Fruit fly (Drosophila melanogaster): Measurements from ENCODE around the gene mfr.

The mfr gene

DNA sequence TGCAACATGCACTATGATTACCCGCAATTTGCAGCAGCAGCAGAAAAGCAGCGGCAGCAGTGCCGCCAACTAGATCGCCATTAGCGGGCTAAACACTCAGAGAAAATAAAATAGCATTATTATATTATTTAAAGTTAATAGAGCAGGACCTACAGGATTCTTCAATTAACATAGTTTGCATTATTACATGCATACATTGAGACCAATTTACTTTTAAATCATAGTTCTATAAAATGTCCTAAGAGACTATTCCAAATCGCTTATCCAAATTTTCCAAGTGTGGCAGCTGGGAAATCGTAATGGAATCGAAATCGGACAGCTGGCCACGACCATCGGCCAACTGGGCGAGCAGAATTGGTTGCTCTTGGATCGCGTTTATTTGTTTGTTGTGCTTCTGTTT, 41.9 kb downstream of the mfr start:
- TF ChIP-seq OdsH (GFP tag; optimal IDR thresholded peaks at IDR 0.05) (peak; percentile 56), CG7368 (GFP tag; optimal IDR thresholded peaks at IDR 0.05) (peak; percentile 64), Gug (GFP tag; IDR thresholded peaks at IDR 0.05) (peak; percentile 85), CG8119 (GFP tag; IDR thresholded peaks at IDR 0.05) (peak; percentile 89), acj6 (GFP tag; optimal IDR thresholded peaks at IDR 0.05) (peak; percentile 56), Sox14 (GFP tag; optimal IDR thresholded peaks at IDR 0.05) (no peak), CG10631 (GFP tag; optimal IDR thresholded peaks at IDR 0.05) (peak; percentile 67), Eip75B (GFP tag; optimal IDR thresholded peaks at IDR 0.05) (peak; percentile 71), Hr38 (GFP tag; optimal IDR thresholded peaks at IDR 0.05) (no peak), dsx (GFP tag; optimal IDR thresholded peaks at IDR 0.05; ENCODE audit: poor library complexity, severe bottlenecking) (peak; percentile 49), Ets96B (tag; optimal IDR thresholded peaks at IDR 0.05) (peak; percentile 75), spab (GFP tag; optimal IDR thresholded peaks at IDR 0.05) (peak; percentile 45), topi (GFP tag; optimal IDR thresholded peaks at IDR 0.05) (peak; percentile 16), achi (GFP tag; optimal IDR thresholded peaks at IDR 0.05) (peak; percentile 61), CG6276 (GFP tag; optimal IDR thresholded peaks at IDR 0.05) (peak; percentile 81), CG34406 (GFP tag; optimal IDR thresholded peaks at IDR 0.05) (no peak), Lpt (GFP tag; optimal IDR thresholded peaks at IDR 0.05) (peak; percentile 79), CG15336 (GFP tag; IDR thresholded peaks at IDR 0.05) (peak; percentile 90), Ets21C (GFP tag; optimal IDR thresholded peaks at IDR 0.05) (no peak), CG6808 (GFP tag; optimal IDR thresholded peaks at IDR 0.05) (peak; percentile 67), fd85E (GFP tag; optimal IDR thresholded peaks at IDR 0.05) (no peak), CG32006 (GFP tag; optimal IDR thresholded peaks at IDR 0.05) (peak; percentile 85), Met (GFP tag; optimal IDR thresholded peaks at IDR 0.05) (no peak), CG6792 (GFP tag; optimal IDR thresholded peaks at IDR 0.05) (peak; percentile 11), esn (GFP tag; optimal IDR thresholded peaks at IDR 0.05) (no peak), dac (GFP tag; optimal IDR thresholded peaks at IDR 0.05) (peak; percentile 58), Eip78C (GFP tag) (peak; percentile 91), fd59A (GFP tag; optimal IDR thresholded peaks at IDR 0.05) (peak; percentile 33), CG9139 (GFP tag; optimal IDR thresholded peaks at IDR 0.05) (no peak), CG3919 (GFP tag; optimal IDR thresholded peaks at IDR 0.05) (peak; percentile 69), ss (GFP tag; optimal IDR thresholded peaks at IDR 0.05) (peak; percentile 6 to 49), CG1621 (tag; optimal IDR thresholded peaks at IDR 0.05) (peak; percentile 19), net (GFP tag; optimal IDR thresholded peaks at IDR 0.05) (peak; percentile 54), cyc (GFP tag; optimal IDR thresholded peaks at IDR 0.05) (peak; percentile 19), CG10669 (GFP tag; optimal IDR thresholded peaks at IDR 0.05) (peak; percentile 53), CG8632 (GFP tag; optimal IDR thresholded peaks at IDR 0.05) (peak; percentile 4), eg (GFP tag; IDR thresholded peaks at IDR 0.05) (peak; percentile 94), CG6163 (GFP tag; IDR thresholded peaks at IDR 0.05) (peak; percentile 92), CG3032 (tag; optimal IDR thresholded peaks at IDR 0.05) (peak; percentile 69), CG4318 (GFP tag; optimal IDR thresholded peaks at IDR 0.05) (peak; percentile 76), CG11762 (GFP tag; optimal IDR thresholded peaks at IDR 0.05; ENCODE audit: insufficient read depth) (peak; percentile 61), pdm3 (GFP tag; optimal IDR thresholded peaks at IDR 0.05) (peak; percentile 47), Hr4 (GFP tag; optimal IDR thresholded peaks at IDR 0.05) (peak; percentile 84), svp (GFP tag) (no peak), CG11294 (GFP tag; IDR thresholded peaks at IDR 0.05) (peak; percentile 82), lz (GFP tag; optimal IDR thresholded peaks at IDR 0.05) (peak; percentile 22), CG11902 (GFP tag; optimal IDR thresholded peaks at IDR 0.05) (no peak), CG16779 (tag; optimal IDR thresholded peaks at IDR 0.05) (peak; percentile 41), salr (GFP tag; optimal IDR thresholded peaks at IDR 0.05) (peak in 1 of 2 experiments; percentile 63)

Data from whole organism, prepupa.